Worm (Caenorhabditis elegans) whole organism, midembryonic: ENCODE data around the gene rpl-33.

Source experiments
- T22C8.4 ChIP-seq: fragments of 200-800 bp; sonication (Bioruptor generic); IDR thresholded peaks from 2 replicates; pipeline ENCODE4 v1.3.6; 2022; ENCODE audit warnings: missing genetic modification characterization, missing compliant biosample characterization
- flt-1 ChIP-seq: fragments of 200-800 bp; sonication (Bioruptor generic); IDR thresholded peaks from 2 replicates; pipeline ENCODE4 v1.3.6; 2022; ENCODE audit warnings: missing genetic modification characterization, missing compliant biosample characterization
- klf-2 ChIP-seq: fragments of 200-800 bp; sonication (Bioruptor generic); conservative IDR thresholded peaks from 2 replicates; pipeline ENCODE4 v1.3.6; 2022; ENCODE audit warnings: missing genetic modification reagents, missing genetic modification characterization, missing compliant biosample characterization
- med-1 ChIP-seq: sonication (generic microtip); optimal IDR thresholded peaks from 2 replicates; lab custom pipeline; 2017; ENCODE audit warnings: missing genetic modification characterization, mild to moderate bottlenecking, missing compliant biosample characterization, antibody characterized with exemption, missing genetic modification reagents; ENCODE audit not compliant: insufficient read depth
- ref-1 ChIP-seq: fragments of 200-800 bp; sonication (Bioruptor generic); conservative IDR thresholded peaks from 2 replicates; pipeline ENCODE4 v1.3.6; 2022; ENCODE audit warnings: missing genetic modification reagents, missing genetic modification characterization, missing compliant biosample characterization
- tab-1 ChIP-seq: fragments of 200-800 bp; sonication (Bioruptor generic); IDR thresholded peaks from 2 replicates; pipeline ENCODE4 v1.3.6; 2022; ENCODE audit warnings: missing genetic modification characterization, missing compliant biosample characterization
- ztf-23 ChIP-seq: fragments of 200-800 bp; sonication (Bioruptor generic); IDR thresholded peaks from 2 replicates; pipeline ENCODE4 v1.3.6; 2022; ENCODE audit warnings: missing genetic modification reagents, missing genetic modification characterization, missing compliant biosample characterization
- ztf-29 ChIP-seq: fragments of 200-800 bp; sonication (Bioruptor generic); IDR thresholded peaks from 2 replicates; pipeline ENCODE4 v1.3.6; 2022; ENCODE audit warnings: missing genetic modification reagents, missing genetic modification characterization, missing compliant biosample characterization

DNA sequence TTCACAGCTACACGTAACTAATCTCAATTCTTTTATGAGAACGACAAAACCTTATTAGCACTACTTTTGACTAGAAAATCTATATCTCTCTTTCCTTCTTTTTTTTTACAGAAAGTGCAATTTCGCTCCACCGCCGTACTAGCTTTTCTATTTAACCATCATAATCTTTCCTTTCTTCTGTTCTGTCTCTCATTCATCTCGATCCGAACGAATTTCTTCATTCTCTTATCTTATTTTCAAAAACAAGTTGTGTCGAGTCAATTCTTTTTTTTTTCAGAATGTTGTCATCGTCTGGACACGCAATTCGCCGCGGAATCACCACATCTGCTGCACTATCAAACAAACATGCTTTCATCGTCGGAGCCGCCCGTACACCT is 31.8 kb upstream of the rpl-33 start, which contains the start of gene kat-1:
- TF ChIP-seq med-1 (GFP tag; lab: Kevin White, UChicago): no peak
- TF ChIP-seq flt-1: no peak
- no peak for TF ChIP-seq klf-2
- no peak for TF ChIP-seq ztf-29
- no peak for TF ChIP-seq tab-1
- no peak for TF ChIP-seq T22C8.4 (GFP tag; lab: Robert Waterston, UW)
- TF ChIP-seq ztf-23 (GFP tag; lab: Robert Waterston, UW): no peak
- TF ChIP-seq ref-1 (GFP tag; lab: Robert Waterston, UW): no peak
